Worm (Caenorhabditis elegans) whole organism, L1 larva: ENCODE results near the gene nhl-2.
A peak's percentile ranks its signal among the peaks of the same experiment; 100 is the strongest.

Experiments used
- C16A3.4 ChIP-seq: fragments of 150-350 bp; optimal IDR thresholded peaks from 2 replicates; lab custom pipeline; 2014; ENCODE audit warnings: missing biosample characterization, missing genetic modification characterization
- F16B12.6 ChIP-seq: fragments of 150-350 bp; optimal IDR thresholded peaks from 2 replicates; lab custom pipeline; 2014; ENCODE audit warnings: missing biosample characterization, missing genetic modification characterization
- aly-2 ChIP-seq: fragments of 150-350 bp; optimal IDR thresholded peaks from 2 replicates; lab custom pipeline; 2014; ENCODE audit warnings: missing biosample characterization, missing genetic modification characterization
- blmp-1 ChIP-seq: fragments of 150-350 bp; optimal IDR thresholded peaks from 2 replicates; lab custom pipeline; 2014; ENCODE audit warnings: missing biosample characterization, missing genetic modification characterization
- ceh-82 ChIP-seq, 3 experiments: fragments of 150-350 bp in 1 of 3; sonication (generic microtip) in 2 of 3; optimal IDR thresholded peaks; 2 replicates each; lab custom pipeline; 2014 to 2017; ENCODE audit warnings: missing biosample characterization in 3 of 3, missing genetic modification characterization in 3 of 3
- ceh-90 ChIP-seq: sonication (generic microtip); optimal IDR thresholded peaks from 2 replicates; lab custom pipeline; 2016; ENCODE audit warnings: missing genetic modification characterization, missing compliant biosample characterization
- dpl-1 ChIP-seq, 3 experiments: fragments of 150-350 bp in 2 of 3; sonication (generic microtip) in 1 of 3; optimal IDR thresholded peaks; 2 replicates each; lab custom pipeline; 2014 to 2017; ENCODE audit warnings: missing biosample characterization in 3 of 3, missing genetic modification characterization in 3 of 3, missing genetic modification reagents in 3 of 3
- efl-1 ChIP-seq, 4 experiments: fragments of 150-350 bp; optimal IDR thresholded peaks in 3 of 4; peaks in 1 of 4; 1 replicate in 1 of 4; 2 replicates in 3 of 4; lab custom pipeline; 2014; ENCODE audit warnings: missing biosample characterization in 2 of 4, missing genetic modification characterization in 2 of 4, missing genetic modification reagents in 2 of 4
- egl-13 ChIP-seq: sonication (generic microtip); optimal IDR thresholded peaks from 2 replicates; lab custom pipeline; 2016; ENCODE audit warnings: missing genotype, missing genetic modification reagents, missing genetic modification characterization, missing compliant biosample characterization
- elt-3 ChIP-seq, 6 experiments: fragments of 150-350 bp in 1 of 6; sonication (generic microtip); optimal IDR thresholded peaks; 2 replicates each; lab custom pipeline; 2017 to 2018; ENCODE audit warnings: missing biosample characterization in 6 of 6, missing genetic modification characterization in 6 of 6, inconsistent platforms in 1 of 6
- fkh-4 ChIP-seq: sonication (generic microtip); optimal IDR thresholded peaks from 2 replicates; lab custom pipeline; 2016; ENCODE audit warnings: missing compliant biosample characterization, missing genetic modification characterization, borderline replicate concordance
- fkh-8 ChIP-seq: sonication (generic microtip); optimal IDR thresholded peaks from 2 replicates; lab custom pipeline; 2016; ENCODE audit warnings: mild to moderate bottlenecking, missing genetic modification characterization, missing compliant biosample characterization
- fos-1 ChIP-seq: fragments of 150-350 bp; optimal IDR thresholded peaks from 2 replicates; lab custom pipeline; 2014; ENCODE audit warnings: missing biosample characterization, missing genetic modification characterization
- hlh-17 ChIP-seq: fragments of 200-800 bp; sonication (Bioruptor generic); optimal IDR thresholded peaks from 2 replicates; lab custom pipeline; 2018; ENCODE audit warnings: missing genetic modification characterization, mild to moderate bottlenecking, missing compliant biosample characterization, moderate library complexity, borderline replicate concordance
- hlh-4 ChIP-seq: sonication (generic microtip); optimal IDR thresholded peaks from 2 replicates; lab custom pipeline; 2016; ENCODE audit warnings: mild to moderate bottlenecking, missing genetic modification characterization, missing compliant biosample characterization
- hpl-2 ChIP-seq: fragments of 150-350 bp; optimal IDR thresholded peaks from 2 replicates; lab custom pipeline; 2014; ENCODE audit warnings: missing biosample characterization, missing genetic modification reagents, missing genetic modification characterization
- irx-1 ChIP-seq: sonication (generic microtip); optimal IDR thresholded peaks from 2 replicates; lab custom pipeline; 2016; ENCODE audit warnings: missing genetic modification characterization, missing compliant biosample characterization
- isw-1 ChIP-seq: fragments of 200-800 bp; sonication (Bioruptor generic); IDR thresholded peaks from 2 replicates; pipeline ENCODE4 v1.3.6; 2022; ENCODE audit warnings: missing genetic modification characterization, missing compliant biosample characterization
- jun-1 ChIP-seq: fragments of 150-350 bp; optimal IDR thresholded peaks from 2 replicates; lab custom pipeline; 2014; ENCODE audit warnings: missing biosample characterization, missing genetic modification reagents, missing genetic modification characterization
- lin-13 ChIP-seq: fragments of 150-350 bp; optimal IDR thresholded peaks from 2 replicates; lab custom pipeline; 2014; ENCODE audit warnings: missing biosample characterization, missing genetic modification reagents, missing genetic modification characterization
- lin-14 ChIP-seq: fragments of 200-800 bp; sonication (Bioruptor generic); optimal IDR thresholded peaks from 2 replicates; lab custom pipeline; 2018; ENCODE audit warnings: mild to moderate bottlenecking, missing genetic modification characterization, moderate library complexity, missing compliant biosample characterization
- lin-15B ChIP-seq: fragments of 150-350 bp; sonication (generic microtip); optimal IDR thresholded peaks from 3 replicates; lab custom pipeline; 2014; ENCODE audit warnings: missing biosample characterization, missing genetic modification characterization
- lin-35 ChIP-seq, 2 experiments: fragments of 150-350 bp; optimal IDR thresholded peaks; 2 replicates each; lab custom pipeline; 2014; ENCODE audit warnings: missing biosample characterization in 2 of 2, missing genetic modification characterization in 2 of 2, missing genetic modification reagents in 2 of 2
- lin-39 ChIP-seq: fragments of 150-350 bp; optimal IDR thresholded peaks from 2 replicates; lab custom pipeline; 2014; ENCODE audit warnings: missing biosample characterization, missing genetic modification reagents, missing genetic modification characterization
- lir-3 ChIP-seq: sonication (generic microtip); optimal IDR thresholded peaks from 2 replicates; lab custom pipeline; 2016; ENCODE audit warnings: mild to moderate bottlenecking, missing genetic modification characterization, moderate library complexity, missing compliant biosample characterization; ENCODE audit not compliant: poor library complexity
- lsy-2 ChIP-seq, 2 experiments: fragments of 150-350 bp; optimal IDR thresholded peaks; 2 replicates each; lab custom pipeline; 2014; ENCODE audit warnings: missing biosample characterization in 2 of 2, missing genetic modification characterization in 2 of 2
- mdl-1 ChIP-seq, 2 experiments: fragments of 150-350 bp; optimal IDR thresholded peaks; 2 replicates each; lab custom pipeline; 2014 to 2017; ENCODE audit warnings: missing biosample characterization in 2 of 2, missing genetic modification characterization in 2 of 2, inconsistent platforms in 1 of 2
- nhr-11 ChIP-seq: fragments of 150-350 bp; optimal IDR thresholded peaks from 2 replicates; lab custom pipeline; 2014; ENCODE audit warnings: missing biosample characterization, missing genetic modification characterization
- nhr-12 ChIP-seq: sonication (generic microtip); optimal IDR thresholded peaks from 2 replicates; lab custom pipeline; 2017; ENCODE audit warnings: missing biosample characterization, missing genetic modification characterization
- nhr-19 ChIP-seq: fragments of 200-800 bp; sonication (Bioruptor generic); conservative IDR thresholded peaks from 2 replicates; pipeline ENCODE4 v1.3.6; 2022; ENCODE audit warnings: missing genetic modification characterization, missing compliant biosample characterization
- nhr-20 ChIP-seq: sonication (generic microtip); optimal IDR thresholded peaks from 2 replicates; lab custom pipeline; 2016; ENCODE audit warnings: mild to moderate bottlenecking, missing genetic modification characterization, missing compliant biosample characterization
- nhr-47 ChIP-seq: sonication (generic microtip); optimal IDR thresholded peaks from 2 replicates; lab custom pipeline; 2016; ENCODE audit warnings: mild to moderate bottlenecking, missing genetic modification characterization, moderate library complexity, missing compliant biosample characterization
- nhr-71 ChIP-seq: sonication (generic microtip); optimal IDR thresholded peaks from 2 replicates; lab custom pipeline; 2016; ENCODE audit warnings: mild to moderate bottlenecking, missing genetic modification characterization, moderate library complexity, missing compliant biosample characterization
- nhr-77 ChIP-seq: fragments of 150-350 bp; optimal IDR thresholded peaks from 2 replicates; lab custom pipeline; 2014; ENCODE audit warnings: missing biosample characterization, missing genetic modification characterization
- nhr-90 ChIP-seq: sonication (generic microtip); optimal IDR thresholded peaks from 2 replicates; lab custom pipeline; 2016; ENCODE audit warnings: mild to moderate bottlenecking, missing genetic modification characterization, missing compliant biosample characterization; ENCODE audit not compliant: poor library complexity
- pqm-1 ChIP-seq: sonication (generic microtip); optimal IDR thresholded peaks from 3 replicates; lab custom pipeline; 2017; ENCODE audit warnings: missing biosample characterization, missing genetic modification characterization
- rnt-1 ChIP-seq: sonication (generic microtip); optimal IDR thresholded peaks from 2 replicates; lab custom pipeline; 2016; ENCODE audit warnings: mild to moderate bottlenecking, missing genetic modification characterization, moderate library complexity, missing compliant biosample characterization
- skn-1 ChIP-seq: fragments of 150-350 bp; optimal IDR thresholded peaks from 2 replicates; lab custom pipeline; 2014; ENCODE audit warnings: missing biosample characterization, missing genetic modification characterization
- snpc-4 ChIP-seq: fragments of 150-350 bp; optimal IDR thresholded peaks from 2 replicates; lab custom pipeline; 2014; ENCODE audit warnings: missing biosample characterization, missing genetic modification characterization
- snu-23 ChIP-seq: sonication (generic microtip); optimal IDR thresholded peaks from 2 replicates; lab custom pipeline; 2016; ENCODE audit warnings: missing genetic modification characterization, missing compliant biosample characterization
- swsn-7 ChIP-seq: sonication (generic microtip); optimal IDR thresholded peaks from 2 replicates; lab custom pipeline; 2016; ENCODE audit warnings: missing genetic modification characterization, missing compliant biosample characterization
- tbx-2 ChIP-seq: sonication (generic microtip); optimal IDR thresholded peaks from 2 replicates; lab custom pipeline; 2016; ENCODE audit warnings: missing genetic modification characterization, missing compliant biosample characterization
- tlp-1 ChIP-seq: fragments of 150-350 bp; optimal IDR thresholded peaks from 2 replicates; lab custom pipeline; 2014; ENCODE audit warnings: missing biosample characterization, missing genetic modification characterization
- unc-130 ChIP-seq: fragments of 150-350 bp; optimal IDR thresholded peaks from 2 replicates; lab custom pipeline; 2017; ENCODE audit warnings: missing biosample characterization, missing genetic modification characterization, inconsistent platforms
- unc-62 ChIP-seq: fragments of 150-350 bp; optimal IDR thresholded peaks from 2 replicates; lab custom pipeline; 2014; ENCODE audit warnings: missing biosample characterization, missing genetic modification reagents, missing genetic modification characterization
- unc-86 ChIP-seq: sonication (generic microtip); optimal IDR thresholded peaks from 2 replicates; lab custom pipeline; 2016; ENCODE audit warnings: missing genetic modification characterization, missing compliant biosample characterization
- vab-15 ChIP-seq: sonication (generic microtip); optimal IDR thresholded peaks from 2 replicates; lab custom pipeline; 2017; ENCODE audit warnings: missing genotype, mild to moderate bottlenecking, missing genetic modification characterization, missing compliant biosample characterization
- xbp-1 ChIP-seq: sonication (generic microtip); optimal IDR thresholded peaks from 2 replicates; lab custom pipeline; 2016; ENCODE audit warnings: missing genetic modification characterization, missing compliant biosample characterization
- zag-1 ChIP-seq: fragments of 150-350 bp; optimal IDR thresholded peaks from 2 replicates; lab custom pipeline; 2014; ENCODE audit warnings: missing biosample characterization, missing genetic modification characterization
- zip-4 ChIP-seq: fragments of 200-800 bp; sonication (Bioruptor generic); optimal IDR thresholded peaks from 2 replicates; lab custom pipeline; 2018; ENCODE audit warnings: mild to moderate bottlenecking, missing genetic modification characterization, moderate library complexity, missing compliant biosample characterization
- ztf-4 ChIP-seq: fragments of 150-350 bp; optimal IDR thresholded peaks from 2 replicates; lab custom pipeline; 2014; ENCODE audit warnings: missing biosample characterization, missing genetic modification characterization

Gene nhl-2

ce11 chrIII:4917960-4918712 is 19.3 kb upstream of the nhl-2 start, which contains the start of gene rpb-8:
rpb-8 (minus strand) TSS chrIII:4918008.
- TF ChIP-seq blmp-1 (tag; lab: Kevin White, UChicago) (peak; percentile 77), hlh-4 (no peak), rnt-1 (tag; lab: Kevin White, UChicago) (peak; percentile 74), unc-62 (GFP tag; lab: Kevin White, UChicago) (no peak), isw-1 (GFP tag; lab: Robert Waterston, UW) (peak; percentile 2; the same call in 1 of the 2 replicates), F16B12.6 (no peak), jun-1 (no peak), nhr-11 (tag; lab: Kevin White, UChicago) (no peak), unc-130 (tag; lab: Kevin White, UChicago) (peak; percentile 26), snpc-4 (tag; lab: Kevin White, UChicago) (no peak), hlh-17 (GFP tag; lab: Kevin White, UChicago) (no peak), fos-1 (tag; lab: Kevin White, UChicago) (no peak), zag-1 (tag; lab: Kevin White, UChicago) (no peak), tlp-1 (tag; lab: Kevin White, UChicago) (no peak), lin-35 (GFP tag; optimal IDR thresholded peaks at IDR 0.05; lab: Kevin White, UChicago) (peak; percentile 94 to 96), nhr-71 (tag; lab: Kevin White, UChicago) (peak; percentile 49), lin-13 (GFP tag; lab: Kevin White, UChicago) (peak; percentile 38), elt-3 (tag; optimal IDR thresholded peaks at IDR 0.05; lab: Kevin White, UChicago) (peak in 1 of 6 experiments; percentile 23), lin-15B (tag; lab: Kevin White, UChicago) (peak; percentile 46), tbx-2 (tag; lab: Kevin White, UChicago) (peak; percentile 38), aly-2 (tag; lab: Kevin White, UChicago) (no peak), dpl-1 (GFP tag; optimal IDR thresholded peaks at IDR 0.05; lab: Kevin White, UChicago) (peak; percentile 90 to 95 (median 90)), C16A3.4 (peak; percentile 69), unc-86 (tag; lab: Kevin White, UChicago) (no peak), lin-14 (no peak), egl-13 (tag; lab: Kevin White, UChicago) (no peak), pqm-1 (tag; lab: Kevin White, UChicago) (no peak), zip-4 (peak; percentile 22), lin-39 (tag; lab: Kevin White, UChicago) (no peak), fkh-4 (no peak), fkh-8 (tag; lab: Kevin White, UChicago) (peak; percentile 32), irx-1 (tag; lab: Kevin White, UChicago) (peak; percentile 3), ceh-82 (tag; optimal IDR thresholded peaks at IDR 0.05; lab: Kevin White, UChicago) (peak in 2 of 3 experiments; percentile 28 to 71), lsy-2 (tag; optimal IDR thresholded peaks at IDR 0.05; lab: Kevin White, UChicago) (peak; percentile 56 to 80), nhr-19 (GFP tag; lab: Robert Waterston, UW) (peak; percentile 35), efl-1 (optimal IDR thresholded peaks at IDR 0.05; lab: Kevin White, UChicago) (peak; percentile 87 to 93), efl-1 (GFP tag; optimal IDR thresholded peaks at IDR 0.05 in 1 of 2; lab: Kevin White, UChicago) (peak; percentile 93 to 99), lir-3 (tag; lab: Kevin White, UChicago) (peak; percentile 37), ztf-4 (tag; lab: Kevin White, UChicago) (peak; percentile 7), skn-1 (peak; percentile 53), nhr-47 (tag; lab: Kevin White, UChicago) (peak; percentile 52), xbp-1 (tag; lab: Kevin White, UChicago) (peak; percentile 29), hpl-2 (GFP tag; lab: Kevin White, UChicago) (peak; percentile 19), mdl-1 (tag; optimal IDR thresholded peaks at IDR 0.05; lab: Kevin White, UChicago) (peak in 1 of 2 experiments; percentile 20), nhr-12 (tag; lab: Kevin White, UChicago) (no peak), vab-15 (tag; lab: Kevin White, UChicago) (no peak), ceh-90 (peak; percentile 27), nhr-90 (tag; lab: Kevin White, UChicago) (peak; percentile 17), snu-23 (peak; percentile 54), swsn-7 (tag; lab: Kevin White, UChicago) (peak; percentile 29), nhr-77 (tag; lab: Kevin White, UChicago) (peak; percentile 20), nhr-20 (peak; percentile 45)
